Worm (Caenorhabditis elegans) whole organism, L2 larva: Measurements from ENCODE around the gene mnp-1.
A peak's percentile ranks its signal among the peaks of the same experiment; 100 is the strongest.

Source experiments
- C34F6.9 ChIP-seq: fragments of 150-350 bp; optimal IDR thresholded peaks from 2 replicates; lab custom pipeline; 2014; ENCODE audit warnings: missing biosample characterization, missing genetic modification characterization
- F13H6.1 ChIP-seq: sonication (generic microtip); optimal IDR thresholded peaks from 2 replicates; lab custom pipeline; 2016; ENCODE audit warnings: missing genetic modification characterization, missing compliant biosample characterization
- R02D3.7 ChIP-seq: fragments of 150-350 bp; optimal IDR thresholded peaks from 2 replicates; lab custom pipeline; 2014; ENCODE audit warnings: missing biosample characterization, missing genetic modification characterization
- Y55F3AM.14 ChIP-seq: fragments of 200-800 bp; sonication (Bioruptor generic); optimal IDR thresholded peaks from 2 replicates; lab custom pipeline; 2018; ENCODE audit warnings: mild to moderate bottlenecking, missing genetic modification characterization, missing compliant biosample characterization
- ZK546.5 ChIP-seq: sonication (generic microtip); optimal IDR thresholded peaks from 2 replicates; lab custom pipeline; 2017; ENCODE audit warnings: missing biosample characterization, missing genetic modification characterization
- alr-1 ChIP-seq: fragments of 150-350 bp; optimal IDR thresholded peaks from 2 replicates; lab custom pipeline; 2014; ENCODE audit warnings: missing biosample characterization, missing genetic modification characterization
- aly-2 ChIP-seq: fragments of 150-350 bp; optimal IDR thresholded peaks from 2 replicates; lab custom pipeline; 2014; ENCODE audit warnings: missing biosample characterization, missing genetic modification characterization
- ama-1 ChIP-seq: fragments of 150-350 bp; optimal IDR thresholded peaks from 2 replicates; lab custom pipeline; 2018; ENCODE audit warnings: inconsistent platforms
- blmp-1 ChIP-seq: sonication (generic microtip); optimal IDR thresholded peaks from 2 replicates; lab custom pipeline; 2017; ENCODE audit warnings: missing genetic modification characterization, mild to moderate bottlenecking, missing compliant biosample characterization, antibody characterized with exemption, moderate library complexity; ENCODE audit not compliant: insufficient read depth
- ceh-16 ChIP-seq: fragments of 150-350 bp; optimal IDR thresholded peaks from 2 replicates; lab custom pipeline; 2014; ENCODE audit warnings: missing biosample characterization, missing genetic modification characterization
- ceh-82 ChIP-seq: fragments of 150-350 bp; optimal IDR thresholded peaks from 2 replicates; lab custom pipeline; 2014; ENCODE audit warnings: missing biosample characterization, missing genetic modification characterization
- crh-2 ChIP-seq: sonication (generic microtip); optimal IDR thresholded peaks from 2 replicates; lab custom pipeline; 2017; ENCODE audit warnings: missing biosample characterization, missing genetic modification characterization
- dmd-4 ChIP-seq: sonication (generic microtip); optimal IDR thresholded peaks from 2 replicates; lab custom pipeline; 2017; ENCODE audit warnings: missing biosample characterization, missing genetic modification characterization
- egl-27 ChIP-seq: sonication (generic microtip); optimal IDR thresholded peaks from 3 replicates; lab custom pipeline; 2017; ENCODE audit warnings: missing biosample characterization, missing genetic modification reagents, missing genetic modification characterization
- elt-1 ChIP-seq: fragments of 150-350 bp; optimal IDR thresholded peaks from 2 replicates; lab custom pipeline; 2014; ENCODE audit warnings: missing biosample characterization, missing genetic modification characterization
- elt-3 ChIP-seq: sonication (generic microtip); optimal IDR thresholded peaks from 2 replicates; lab custom pipeline; 2017; ENCODE audit warnings: missing biosample characterization, missing genetic modification characterization
- fos-1 ChIP-seq: fragments of 150-350 bp; optimal IDR thresholded peaks from 2 replicates; lab custom pipeline; 2014; ENCODE audit warnings: missing biosample characterization, missing genetic modification characterization
- gmeb-1 ChIP-seq: fragments of 150-350 bp; optimal IDR thresholded peaks from 2 replicates; lab custom pipeline; 2014; ENCODE audit warnings: missing biosample characterization, missing genetic modification characterization
- lin-11 ChIP-seq: fragments of 150-350 bp; sonication (generic microtip); optimal IDR thresholded peaks from 2 replicates; lab custom pipeline; 2014; ENCODE audit warnings: missing biosample characterization, missing genetic modification characterization, inconsistent platforms, mixed read lengths
- lin-13 ChIP-seq: fragments of 150-350 bp; optimal IDR thresholded peaks from 2 replicates; lab custom pipeline; 2014; ENCODE audit warnings: missing biosample characterization, missing genetic modification reagents, missing genetic modification characterization
- lsy-2 ChIP-seq, 2 experiments: fragments of 150-350 bp in 1 of 2; sonication (generic microtip) in 1 of 2; optimal IDR thresholded peaks; 2 replicates each; lab custom pipeline; 2014 to 2017; ENCODE audit warnings: missing biosample characterization in 2 of 2, missing genetic modification characterization in 2 of 2
- mab-5 ChIP-seq: fragments of 150-350 bp; optimal IDR thresholded peaks from 2 replicates; lab custom pipeline; 2014; ENCODE audit warnings: missing biosample characterization, missing genetic modification characterization
- mbf-1 ChIP-seq: sonication (generic microtip); optimal IDR thresholded peaks from 2 replicates; lab custom pipeline; 2017; ENCODE audit warnings: missing biosample characterization, missing genetic modification characterization
- mdl-1 ChIP-seq, 2 experiments: fragments of 150-350 bp in 1 of 2; sonication (generic microtip) in 1 of 2; optimal IDR thresholded peaks; 2 replicates each; lab custom pipeline; 2017; ENCODE audit warnings: missing biosample characterization in 2 of 2, missing genetic modification characterization in 2 of 2
- nhr-11 ChIP-seq: fragments of 150-350 bp; optimal IDR thresholded peaks from 2 replicates; lab custom pipeline; 2014; ENCODE audit warnings: missing biosample characterization, missing genetic modification characterization
- nhr-12 ChIP-seq: fragments of 150-350 bp; optimal IDR thresholded peaks from 2 replicates; lab custom pipeline; 2014; ENCODE audit warnings: missing biosample characterization, missing genetic modification characterization
- nhr-129 ChIP-seq: fragments of 150-350 bp; optimal IDR thresholded peaks from 2 replicates; lab custom pipeline; 2014; ENCODE audit warnings: missing biosample characterization, missing genetic modification characterization
- nhr-21 ChIP-seq: fragments of 150-350 bp; optimal IDR thresholded peaks from 2 replicates; lab custom pipeline; 2014; ENCODE audit warnings: missing biosample characterization, missing genetic modification characterization
- nhr-237 ChIP-seq: fragments of 150-350 bp; optimal IDR thresholded peaks from 2 replicates; lab custom pipeline; 2014; ENCODE audit warnings: missing biosample characterization, missing genetic modification characterization
- nhr-25 ChIP-seq: fragments of 150-350 bp; sonication (generic microtip); optimal IDR thresholded peaks from 3 replicates; lab custom pipeline; 2014; ENCODE audit warnings: missing biosample characterization, missing genetic modification characterization
- nhr-6 ChIP-seq: fragments of 150-350 bp; optimal IDR thresholded peaks from 2 replicates; lab custom pipeline; 2014; ENCODE audit warnings: missing biosample characterization, missing genetic modification characterization
- peb-1 ChIP-seq: fragments of 150-350 bp; optimal IDR thresholded peaks from 2 replicates; lab custom pipeline; 2014; ENCODE audit warnings: missing biosample characterization, missing genetic modification characterization
- sem-4 ChIP-seq: fragments of 150-350 bp; optimal IDR thresholded peaks from 2 replicates; lab custom pipeline; 2014; ENCODE audit warnings: missing biosample characterization, missing genetic modification reagents, missing genetic modification characterization
- skn-1 ChIP-seq: sonication (generic microtip); optimal IDR thresholded peaks from 2 replicates; lab custom pipeline; 2017; ENCODE audit warnings: missing biosample characterization, missing genetic modification characterization
- sma-3 ChIP-seq: sonication (generic microtip); optimal IDR thresholded peaks from 2 replicates; lab custom pipeline; 2016; ENCODE audit warnings: missing genetic modification reagents, missing genetic modification characterization, missing compliant biosample characterization
- sma-9 ChIP-seq, 2 experiments: fragments of 150-350 bp in 1 of 2; sonication (generic microtip) in 1 of 2; optimal IDR thresholded peaks; 2 replicates each; lab custom pipeline; 2014 to 2016; ENCODE audit warnings: missing genetic modification characterization in 2 of 2, mild to moderate bottlenecking in 1 of 2, missing biosample characterization in 1 of 2, missing compliant biosample characterization in 1 of 2, missing genetic modification reagents in 1 of 2, moderate library complexity in 1 of 2
- snpc-4 ChIP-seq: fragments of 150-350 bp; optimal IDR thresholded peaks from 2 replicates; lab custom pipeline; 2014; ENCODE audit warnings: missing biosample characterization, missing genetic modification characterization
- unc-39 ChIP-seq: fragments of 150-350 bp; optimal IDR thresholded peaks from 2 replicates; lab custom pipeline; 2014; ENCODE audit warnings: missing biosample characterization, missing genetic modification characterization
- unc-55 ChIP-seq: fragments of 150-350 bp; sonication (generic microtip); optimal IDR thresholded peaks from 3 replicates; lab custom pipeline; 2014; ENCODE audit warnings: missing biosample characterization, missing genetic modification reagents, missing genetic modification characterization
- unc-62 ChIP-seq: fragments of 150-350 bp; optimal IDR thresholded peaks from 2 replicates; lab custom pipeline; 2014; ENCODE audit warnings: missing biosample characterization, missing genetic modification reagents, missing genetic modification characterization
- zag-1 ChIP-seq: fragments of 150-350 bp; optimal IDR thresholded peaks from 2 replicates; lab custom pipeline; 2014; ENCODE audit warnings: missing biosample characterization, missing genetic modification characterization
- ztf-1 ChIP-seq: fragments of 200-800 bp; sonication (Bioruptor generic); conservative IDR thresholded peaks from 2 replicates; pipeline ENCODE4 v1.3.6; 2022; ENCODE audit warnings: missing genetic modification characterization, missing compliant biosample characterization
- ztf-11 ChIP-seq: sonication (generic microtip); optimal IDR thresholded peaks from 2 replicates; lab custom pipeline; 2017; ENCODE audit warnings: missing biosample characterization, missing genetic modification characterization
- ztf-4 ChIP-seq: fragments of 150-350 bp; optimal IDR thresholded peaks from 2 replicates; lab custom pipeline; 2014; ENCODE audit warnings: missing biosample characterization, missing genetic modification characterization

Gene mnp-1

DNA sequence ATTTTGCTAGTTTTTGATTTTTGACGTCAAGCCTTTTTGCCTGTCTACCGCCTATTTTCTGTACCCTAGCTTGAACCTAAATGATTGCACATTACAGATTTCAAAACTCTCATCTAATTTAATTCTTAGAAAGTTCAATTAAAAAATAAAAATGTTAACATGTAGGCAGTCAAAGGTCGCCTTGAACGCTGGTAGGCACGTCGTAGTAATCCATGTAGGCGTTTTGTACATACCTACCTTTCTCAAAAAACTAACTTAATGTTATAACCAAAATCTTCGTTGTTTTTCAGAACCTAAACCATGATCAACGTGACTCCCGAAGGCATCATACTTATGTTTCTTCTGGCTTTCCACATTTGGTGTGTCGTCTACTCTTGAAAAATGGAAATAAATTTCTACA lies 32.5 kb upstream of the mnp-1 start, which contains the start of gene H38K22.9:
Gene H38K22.9 (plus strand): TSS at position 301 of the 400 bp plus-strand sequence.
- no peak for TF ChIP-seq unc-62
- no peak for TF ChIP-seq alr-1 (tag; lab: Kevin White, UChicago)
- no peak for TF ChIP-seq egl-27 (tag; lab: Kevin White, UChicago)
- no peak for TF ChIP-seq lsy-2 (tag; optimal IDR thresholded peaks at IDR 0.05; lab: Kevin White, UChicago)
- no peak for TF ChIP-seq ceh-16 (tag; lab: Kevin White, UChicago)
- TF ChIP-seq mbf-1 (tag; lab: Kevin White, UChicago) = no peak
- TF ChIP-seq snpc-4 (tag; lab: Kevin White, UChicago) = no peak

DNA sequence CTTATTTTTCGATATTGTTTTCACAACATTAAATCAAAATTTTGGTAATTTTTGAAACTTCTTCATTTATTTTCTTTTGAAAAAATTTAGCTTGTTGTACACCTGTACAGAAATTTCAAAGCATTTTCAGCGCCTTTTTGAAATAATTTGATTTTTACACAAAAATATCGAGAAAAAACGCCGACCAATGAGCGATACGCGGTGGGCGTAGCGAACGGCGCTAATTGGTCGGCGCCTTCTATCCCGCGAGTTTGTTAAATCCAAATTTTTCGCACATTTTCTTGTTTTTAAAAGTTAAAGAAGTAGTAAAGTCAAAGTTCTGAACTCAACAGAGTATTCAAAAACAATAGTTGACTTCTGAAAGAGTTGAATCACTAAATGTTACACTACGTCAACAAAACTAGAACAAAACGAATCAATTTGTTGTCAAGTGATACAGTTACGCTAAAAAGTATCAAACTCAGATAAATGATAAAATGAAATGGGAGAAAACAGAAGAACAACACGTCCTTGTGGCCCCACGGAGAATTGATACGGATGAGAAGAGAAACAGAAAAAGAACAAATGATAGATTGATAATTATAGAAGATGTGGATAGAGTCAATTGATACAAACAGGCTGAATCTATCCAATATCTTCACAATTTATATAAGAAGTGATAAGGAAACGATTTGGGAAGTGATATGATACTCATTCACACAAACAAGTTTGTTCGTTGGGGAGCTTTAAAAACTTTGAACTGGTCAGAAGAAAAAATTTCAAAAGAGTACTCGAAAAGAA lies 28.0 kb upstream of the mnp-1 start:
- TF ChIP-seq elt-1 (tag; lab: Kevin White, UChicago) (no peak), Y55F3AM.14 (GFP tag; lab: Kevin White, UChicago) (no peak), dmd-4 (no peak), unc-55 (no peak), nhr-25 (peak; percentile 26), nhr-6 (no peak), sem-4 (tag; lab: Kevin White, UChicago) (no peak), ceh-16 (tag; lab: Kevin White, UChicago) (no peak), fos-1 (tag; lab: Kevin White, UChicago) (peak; percentile 33), ztf-11 (tag; lab: Kevin White, UChicago) (no peak), mdl-1 (tag; optimal IDR thresholded peaks at IDR 0.05; lab: Kevin White, UChicago) (no peak), ZK546.5 (tag; lab: Kevin White, UChicago) (no peak), blmp-1 (tag; lab: Kevin White, UChicago) (peak; percentile 66), ztf-1 (GFP tag; lab: Robert Waterston, UW) (no peak), aly-2 (tag; lab: Kevin White, UChicago) (no peak), nhr-237 (tag; lab: Kevin White, UChicago) (no peak), mbf-1 (tag; lab: Kevin White, UChicago) (no peak), nhr-11 (tag; lab: Kevin White, UChicago) (no peak), elt-3 (tag; lab: Kevin White, UChicago) (no peak), nhr-21 (peak; percentile 38), R02D3.7 (tag; lab: Kevin White, UChicago) (no peak), gmeb-1 (tag; lab: Kevin White, UChicago) (no peak), crh-2 (tag; lab: Kevin White, UChicago) (peak; percentile 12), nhr-12 (tag; lab: Kevin White, UChicago) (no peak), ama-1 (lab: Kevin White, UChicago) (no peak), lin-13 (GFP tag; lab: Kevin White, UChicago) (no peak), ztf-4 (tag; lab: Kevin White, UChicago) (no peak), unc-39 (tag; lab: Kevin White, UChicago) (no peak), lin-11 (tag; lab: Kevin White, UChicago) (no peak), mab-5 (tag; lab: Kevin White, UChicago) (no peak), nhr-129 (tag; lab: Kevin White, UChicago) (no peak), C34F6.9 (no peak), alr-1 (tag; lab: Kevin White, UChicago) (no peak), F13H6.1 (no peak), zag-1 (no peak), peb-1 (tag; lab: Kevin White, UChicago) (no peak), skn-1 (tag; lab: Kevin White, UChicago) (no peak), sma-3 (GFP tag; lab: Kevin White, UChicago) (no peak), lsy-2 (tag; optimal IDR thresholded peaks at IDR 0.05; lab: Kevin White, UChicago) (no peak), sma-9 (GFP tag; optimal IDR thresholded peaks at IDR 0.05; lab: Kevin White, UChicago) (no peak), sma-9 (tag; optimal IDR thresholded peaks at IDR 0.05; lab: Kevin White, UChicago) (no peak), ceh-82 (tag; lab: Kevin White, UChicago) (no peak)
